Fruit fly (Drosophila melanogaster): ENCODE data around the gene CG15533.

Gene CG15533

dm6 chr3R:30470690-30471089 lies 42.1 kb downstream of the CG15533 start:
- TF ChIP-seq Blimp-1 (GFP tag; optimal IDR thresholded peaks at IDR 0.05), result no peak
- TF ChIP-seq CG8319 (GFP tag; optimal IDR thresholded peaks at IDR 0.05), result no peak
- TF ChIP-seq Sox15 (GFP tag; optimal IDR thresholded peaks at IDR 0.05), result no peak
- TF ChIP-seq svp (GFP tag), result no peak
- no peak for TF ChIP-seq CG15336 (GFP tag; IDR thresholded peaks at IDR 0.05)
- no peak for TF ChIP-seq salr (GFP tag; optimal IDR thresholded peaks at IDR 0.05)
- no peak for TF ChIP-seq topi (GFP tag; optimal IDR thresholded peaks at IDR 0.05)
- no peak for TF ChIP-seq CG10631 (GFP tag; optimal IDR thresholded peaks at IDR 0.05)
- no peak for TF ChIP-seq CG6163 (GFP tag; IDR thresholded peaks at IDR 0.05)
- no peak for TF ChIP-seq CG3919 (GFP tag; optimal IDR thresholded peaks at IDR 0.05)
- no peak for TF ChIP-seq Lpt (GFP tag; optimal IDR thresholded peaks at IDR 0.05)
- no peak for TF ChIP-seq fd59A (GFP tag; optimal IDR thresholded peaks at IDR 0.05)
- no peak for TF ChIP-seq fd85E (GFP tag; optimal IDR thresholded peaks at IDR 0.05)
- no peak for TF ChIP-seq ss (GFP tag; optimal IDR thresholded peaks at IDR 0.05)
- no peak for TF ChIP-seq Sox102F (GFP tag; optimal IDR thresholded peaks at IDR 0.05)
- no peak for TF ChIP-seq Eip78C (GFP tag)
- no peak for TF ChIP-seq fkh (GFP tag; optimal IDR thresholded peaks at IDR 0.05)
- TF ChIP-seq CG11902 (GFP tag; optimal IDR thresholded peaks at IDR 0.05), result no peak
- no peak for TF ChIP-seq Ets21C (GFP tag; optimal IDR thresholded peaks at IDR 0.05)

dm6 chr3R:30472331-30472730 lies 43.7 kb downstream of the CG15533 start:
- TF ChIP-seq CG16779 (tag; optimal IDR thresholded peaks at IDR 0.05) (no peak), ss (GFP tag; optimal IDR thresholded peaks at IDR 0.05) (no peak), CG6163 (GFP tag; IDR thresholded peaks at IDR 0.05) (no peak), topi (GFP tag; optimal IDR thresholded peaks at IDR 0.05) (no peak), net (GFP tag; optimal IDR thresholded peaks at IDR 0.05) (no peak), acj6 (GFP tag; optimal IDR thresholded peaks at IDR 0.05) (no peak), CG11762 (GFP tag; optimal IDR thresholded peaks at IDR 0.05; ENCODE audit: insufficient read depth) (no peak), CG6792 (GFP tag; optimal IDR thresholded peaks at IDR 0.05) (no peak), CG8119 (GFP tag; IDR thresholded peaks at IDR 0.05) (no peak), dac (GFP tag; optimal IDR thresholded peaks at IDR 0.05) (no peak), Hr38 (GFP tag; optimal IDR thresholded peaks at IDR 0.05) (no peak), Hr39 (GFP tag; optimal IDR thresholded peaks at IDR 0.05) (no peak), Eip93F (GFP tag; optimal IDR thresholded peaks at IDR 0.05) (no peak), Hr4 (GFP tag; optimal IDR thresholded peaks at IDR 0.05) (no peak), cyc (GFP tag; optimal IDR thresholded peaks at IDR 0.05) (no peak), CG3032 (tag; optimal IDR thresholded peaks at IDR 0.05) (no peak)

DNA sequence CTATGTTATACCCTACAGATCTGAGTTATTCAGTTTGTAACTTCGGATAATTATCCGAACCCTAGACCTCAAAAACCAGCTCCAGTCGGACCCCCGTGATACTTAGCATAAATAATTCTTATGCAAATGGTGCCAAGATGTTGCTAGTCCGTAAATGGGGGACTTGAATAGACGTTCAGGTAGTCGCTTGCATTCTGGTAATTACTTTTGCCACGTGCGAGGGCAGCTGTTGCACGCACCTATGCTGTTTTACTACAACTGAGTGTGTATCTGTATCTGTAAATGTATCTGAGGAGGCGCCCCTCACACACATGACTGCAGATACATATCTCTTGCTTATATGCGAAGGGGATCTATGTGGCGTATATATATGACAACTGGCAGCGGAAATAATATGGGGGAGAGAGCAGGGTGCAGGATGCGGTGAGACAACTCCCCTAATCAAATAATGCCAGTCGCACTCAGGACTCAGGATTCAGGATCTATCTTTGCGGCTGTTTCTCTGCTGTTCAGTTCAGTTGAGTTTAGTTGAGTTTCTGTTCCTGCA lies 46.1 kb downstream of the CG15533 start:
- TF ChIP-seq Eip78C (GFP tag), result no peak
- peak in 1 of 2 experiments; percentile 64 for TF ChIP-seq ss (GFP tag; optimal IDR thresholded peaks at IDR 0.05)

DNA sequence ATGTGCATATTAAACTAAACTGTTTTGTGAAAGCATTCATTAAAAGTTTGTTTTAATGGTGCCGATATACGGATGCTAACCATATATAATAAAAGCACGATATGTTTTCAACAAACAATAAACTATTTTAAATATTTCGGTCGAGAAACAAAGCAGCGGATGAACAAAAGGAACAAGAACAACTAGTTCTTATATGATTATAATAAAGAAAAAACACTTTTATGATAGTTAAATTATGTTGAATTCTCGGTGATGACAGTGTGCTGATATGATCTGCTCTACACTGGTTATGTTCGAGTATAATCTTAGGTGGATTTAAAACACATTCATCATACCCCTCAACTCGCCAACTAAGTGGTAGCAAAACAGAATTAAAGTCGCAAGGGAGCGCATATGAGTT lies 47.3 kb downstream of the CG15533 start:
- TF ChIP-seq CG6792 (GFP tag; optimal IDR thresholded peaks at IDR 0.05), result no peak
- TF ChIP-seq CG7368 (GFP tag; optimal IDR thresholded peaks at IDR 0.05), result no peak
- TF ChIP-seq Eip78C (GFP tag), result peak; percentile 50
- peak; percentile 18 for TF ChIP-seq esn (GFP tag; optimal IDR thresholded peaks at IDR 0.05)

DNA sequence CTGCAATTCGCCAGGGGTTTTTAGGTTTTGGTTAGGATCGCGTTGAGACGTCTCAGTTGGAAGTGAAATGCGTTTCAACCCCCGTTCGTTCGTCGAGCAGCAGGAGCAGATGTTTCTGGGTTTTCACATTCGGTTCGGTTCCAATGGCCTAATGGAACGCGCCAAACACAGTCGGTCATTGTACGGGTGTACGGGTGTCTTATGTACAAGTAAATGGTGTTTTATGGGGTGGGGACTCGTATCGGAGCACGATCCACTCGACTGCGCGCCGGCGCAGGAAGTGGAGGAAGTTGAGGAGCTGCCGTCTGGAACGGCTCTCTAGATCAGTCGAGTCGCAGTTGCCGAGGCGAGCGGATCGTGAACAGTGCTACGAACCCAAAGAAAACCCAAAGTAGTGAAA lies 47.7 kb downstream of the CG15533 start, which contains the start of gene spdo:
TSS of gene spdo (plus strand) at position 318 of the 400 bp plus-strand sequence.
- TF ChIP-seq net (GFP tag; optimal IDR thresholded peaks at IDR 0.05) (no peak), CG6808 (GFP tag; optimal IDR thresholded peaks at IDR 0.05) (no peak), Met (GFP tag; optimal IDR thresholded peaks at IDR 0.05) (no peak), salr (GFP tag; optimal IDR thresholded peaks at IDR 0.05) (no peak), Sox14 (GFP tag; optimal IDR thresholded peaks at IDR 0.05) (no peak), acj6 (GFP tag; optimal IDR thresholded peaks at IDR 0.05) (no peak), achi (GFP tag; optimal IDR thresholded peaks at IDR 0.05) (no peak), esn (GFP tag; optimal IDR thresholded peaks at IDR 0.05) (no peak), CG4318 (GFP tag; optimal IDR thresholded peaks at IDR 0.05) (no peak), CG8319 (GFP tag; optimal IDR thresholded peaks at IDR 0.05) (no peak), vri (GFP tag; optimal IDR thresholded peaks at IDR 0.05) (no peak), svp (GFP tag) (no peak)

Measured in whole organism, prepupa.